Worm (Caenorhabditis elegans) whole organism, dauer: ENCODE data around the gene R160.2.
"Not testable (repeated sequence)": the region's sequence is repeated elsewhere in the genome, so short reads cannot be mapped to it uniquely, and the experiment has no call there.

ENCODE experiments used
- unc-62 ChIP-seq: sonication (generic microtip); optimal IDR thresholded peaks from 2 replicates; lab custom pipeline; 2017; ENCODE audit warnings: missing biosample characterization, missing genetic modification reagents, missing genetic modification characterization

The R160.2 gene

DNA sequence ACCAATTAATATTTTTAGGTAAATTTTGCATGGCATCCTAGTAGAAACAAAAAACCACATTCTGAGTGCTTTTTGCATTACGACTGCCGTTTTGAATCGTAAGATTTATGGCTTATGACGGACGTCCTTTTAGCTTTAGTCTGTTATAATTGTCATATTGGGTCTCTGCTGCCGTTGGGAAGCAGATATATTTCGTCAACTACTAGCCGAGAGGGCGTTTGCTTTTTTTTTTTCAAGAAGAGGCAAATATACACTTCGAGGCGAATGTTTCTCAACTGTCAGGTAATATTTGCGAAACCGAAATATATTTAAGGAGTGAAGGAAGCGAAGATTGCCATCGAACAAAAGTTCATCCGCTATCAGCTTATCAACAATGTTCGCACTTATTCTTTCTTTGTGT lies 32.8 kb downstream of the R160.2 start, which contains the start of gene F14H12.3:
TSS of gene F14H12.3 (plus strand) at position 301 of the 400 bp plus-strand sequence.
- TF ChIP-seq unc-62 (GFP tag; lab: Kevin White, UChicago): no peak

ce11 chrX:4342730-4343129 lies 34.0 kb downstream of the R160.2 start:
- no peak for TF ChIP-seq unc-62 (GFP tag; lab: Kevin White, UChicago)

- not testable (repeated sequence) for TF ChIP-seq unc-62 (GFP tag; lab: Kevin White, UChicago)
Measured at ce11 chrX:4339332-4339731, 37.4 kb downstream of the R160.2 start, which contains the start of gene cst-1. cst-1 (plus strand) TSS chrX:4339632.

DNA sequence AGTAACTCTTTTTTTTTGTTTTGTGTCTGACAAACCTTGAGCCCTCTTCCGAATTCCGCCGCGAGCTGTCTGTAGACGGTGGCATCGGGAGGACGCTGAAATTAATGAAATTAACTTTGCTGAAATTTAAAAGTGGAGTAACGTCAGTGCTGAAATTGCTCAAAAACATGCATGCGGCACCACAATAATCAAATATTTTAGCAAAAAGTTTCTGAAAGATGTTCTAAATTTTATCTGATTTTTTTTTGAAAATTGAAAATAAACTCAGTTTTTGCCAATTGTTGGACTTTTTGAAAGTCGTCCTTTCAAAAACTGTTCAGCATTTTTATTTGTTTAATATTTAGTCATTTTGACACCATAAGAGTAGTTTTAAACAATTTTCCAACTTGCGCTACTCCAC lies 40.8 kb downstream of the R160.2 start, which contains the start of gene cst-2:
TSS of gene cst-2 (minus strand) at position 101 of the 400 bp plus-strand sequence.
- not testable (repeated sequence) for TF ChIP-seq unc-62 (GFP tag; lab: Kevin White, UChicago)

DNA sequence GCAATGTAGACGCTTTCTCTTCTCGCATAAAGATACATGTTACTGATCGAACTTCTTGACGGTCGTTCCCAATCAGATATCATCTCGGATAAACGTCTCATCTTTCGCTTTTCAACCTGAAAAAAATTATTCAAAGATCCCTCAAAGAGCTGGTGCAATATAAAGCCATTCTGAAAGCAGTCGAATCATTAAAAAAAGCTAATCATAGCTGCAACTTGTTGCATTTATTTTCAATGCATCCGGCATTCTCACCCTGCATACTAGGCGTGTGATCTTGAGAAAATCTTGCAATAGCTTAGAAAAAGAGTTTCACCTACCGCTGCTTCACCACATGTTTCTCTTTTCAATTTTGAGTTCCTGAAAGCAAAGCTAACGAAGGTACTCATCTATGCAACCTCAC lies 44.4 kb downstream of the R160.2 start, which contains the start of gene C24A8.6:
TSS of gene C24A8.6 (minus strand) at position 101 of the 400 bp plus-strand sequence.
- TF ChIP-seq unc-62 (GFP tag; lab: Kevin White, UChicago): not testable (repeated sequence)

ce11 chrX:4328816-4329215 lies 47.9 kb downstream of the R160.2 start, which contains the start of gene C24A8.5:
C24A8.5 (minus strand) TSS chrX:4328916.
- TF ChIP-seq unc-62 (GFP tag; lab: Kevin White, UChicago): no peak
